Fruit fly (Drosophila melanogaster) whole organism: Measurements from ENCODE around the gene Mesh1.

Experiments
- CG8478 ChIP-seq: fragments of >200 bp; optimal IDR thresholded peaks from 2 replicates; lab custom pipeline; 2018; ENCODE audit warnings: inconsistent platforms
- Dll ChIP-seq: fragments of >200 bp; optimal IDR thresholded peaks from 2 replicates; lab custom pipeline; 2017
- EcR ChIP-seq, 2 experiments: fragments of >200 bp; optimal IDR thresholded peaks; 2 replicates each; lab custom pipeline; 2017; ENCODE audit warnings: missing biosample characterization in 2 of 2, missing genetic modification characterization in 2 of 2, missing genetic modification reagents in 2 of 2
- pan ChIP-seq: fragments of >200 bp; optimal IDR thresholded peaks from 2 replicates; lab custom pipeline; 2017
- psq ChIP-seq: fragments of >200 bp; optimal IDR thresholded peaks from 2 replicates; lab custom pipeline; 2017
- usp ChIP-seq: fragments of >200 bp; optimal IDR thresholded peaks from 2 replicates; lab custom pipeline; 2017; ENCODE audit warnings: missing biosample characterization, missing genetic modification characterization, mixed read lengths

The Mesh1 gene

DNA sequence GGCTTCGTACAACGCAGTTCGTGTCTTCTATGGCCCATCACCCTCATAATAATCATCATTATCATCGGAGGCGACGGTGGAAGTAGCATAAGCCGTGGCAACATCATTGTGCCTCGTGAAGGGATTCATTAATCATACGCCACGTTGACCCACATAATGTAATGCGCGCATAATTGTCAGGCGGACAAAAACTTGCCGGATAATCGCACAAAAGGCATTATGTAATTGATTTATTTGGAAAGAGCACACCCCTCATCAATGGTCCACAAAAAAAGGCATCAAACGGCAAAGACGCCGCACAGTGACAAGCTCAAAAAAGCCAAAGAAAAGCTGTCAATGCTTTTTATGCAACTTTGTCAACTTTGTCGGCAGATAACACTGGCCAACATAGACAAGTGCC is 4.0 kb downstream of the Mesh1 start:
- TF ChIP-seq pan (lab: Kevin White, UChicago) (no peak), usp (GFP tag; lab: Kevin White, UChicago) (no peak), psq (lab: Kevin White, UChicago) (no peak), Dll (lab: Kevin White, UChicago) (no peak), EcR (GFP tag; optimal IDR thresholded peaks at IDR 0.05; lab: Kevin White, UChicago) (no peak), CG8478 (lab: Kevin White, UChicago) (no peak)

dm6 chr3R:29196967-29197611 is 5.2 kb downstream of the Mesh1 start, which contains the start of gene CG14515:
Gene CG14515, plus strand, starts transcription at chr3R:29197556.
- TF ChIP-seq Dll (lab: Kevin White, UChicago) (no peak), pan (lab: Kevin White, UChicago) (no peak), usp (GFP tag; lab: Kevin White, UChicago) (no peak)

dm6 chr3R:29194957-29195356 is 7.4 kb downstream of the Mesh1 start, which contains the start of gene jus:
Gene jus, minus strand, starts transcription at chr3R:29194994.
- no peak for TF ChIP-seq EcR (GFP tag; optimal IDR thresholded peaks at IDR 0.05; lab: Kevin White, UChicago)
- TF ChIP-seq Dll (lab: Kevin White, UChicago), result no peak
- TF ChIP-seq CG8478 (lab: Kevin White, UChicago), result no peak
- no peak for TF ChIP-seq usp (GFP tag; lab: Kevin White, UChicago)
- no peak for TF ChIP-seq psq (lab: Kevin White, UChicago)
- no peak for TF ChIP-seq pan (lab: Kevin White, UChicago)

DNA sequence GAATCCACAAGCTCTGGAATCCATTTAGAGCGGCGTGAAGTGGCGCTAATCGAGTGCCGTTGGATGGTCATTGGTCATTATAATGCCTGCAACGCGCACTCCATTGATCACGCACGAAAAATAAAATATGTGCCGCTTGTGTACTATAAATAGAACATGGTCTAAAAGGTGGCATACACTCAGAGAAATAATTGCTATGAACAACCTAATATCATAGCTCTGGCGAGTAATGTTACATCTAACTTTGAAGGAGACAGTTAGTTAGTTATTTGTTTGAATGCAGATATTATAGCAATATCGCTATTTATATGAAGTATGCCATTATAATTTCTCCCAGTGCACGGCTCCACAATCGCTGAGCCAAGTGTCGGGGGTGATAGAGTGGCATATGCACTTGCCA is 11.3 kb downstream of the Mesh1 start:
- TF ChIP-seq pan (lab: Kevin White, UChicago) (no peak), usp (GFP tag; lab: Kevin White, UChicago) (no peak), CG8478 (lab: Kevin White, UChicago) (no peak), EcR (GFP tag; optimal IDR thresholded peaks at IDR 0.05; lab: Kevin White, UChicago) (no peak), psq (lab: Kevin White, UChicago) (no peak), Dll (lab: Kevin White, UChicago) (no peak)

DNA sequence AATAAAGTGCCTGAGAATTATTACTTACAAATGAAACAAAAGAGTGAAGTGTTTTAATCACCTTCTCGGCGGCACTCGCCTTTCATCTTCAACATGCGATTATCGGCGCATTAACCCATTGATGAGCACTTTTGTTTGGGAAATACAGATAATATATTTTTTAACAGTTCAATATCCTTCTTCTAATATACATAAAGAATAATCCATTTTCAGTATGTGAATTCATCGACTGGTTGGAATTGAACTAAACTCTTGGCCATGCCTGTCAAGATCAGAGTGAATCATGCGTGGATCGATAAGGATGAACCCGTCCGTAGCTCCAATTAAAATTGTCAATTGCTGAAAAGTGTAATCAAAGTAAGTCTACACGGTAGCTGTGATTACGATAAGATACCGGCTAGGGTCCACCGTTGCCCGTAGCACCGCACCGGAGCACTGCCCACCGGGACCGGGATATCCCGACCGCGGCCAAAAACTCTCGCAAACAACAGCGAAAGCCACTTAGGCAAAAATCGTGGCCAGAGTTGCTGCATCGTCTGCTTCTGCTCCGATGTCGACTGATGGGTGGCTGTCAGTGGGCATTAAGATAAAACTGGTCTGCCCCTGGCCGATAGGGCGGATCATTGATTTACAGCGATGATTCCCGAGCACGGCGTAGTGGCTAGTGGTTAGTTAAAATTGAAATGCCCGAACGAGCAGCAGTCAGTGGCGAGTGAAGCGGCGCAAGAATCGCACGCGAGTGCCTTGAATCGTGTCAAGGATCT is 37.2 kb downstream of the Mesh1 start, which contains the start of gene CG11898:
CG11898 (plus strand) TSS at position 714 of the 764 bp plus-strand sequence.
- TF ChIP-seq pan (lab: Kevin White, UChicago) (no peak), CG8478 (lab: Kevin White, UChicago) (no peak), Dll (lab: Kevin White, UChicago) (no peak), psq (lab: Kevin White, UChicago) (no peak), usp (GFP tag; lab: Kevin White, UChicago) (no peak), EcR (GFP tag; optimal IDR thresholded peaks at IDR 0.05; lab: Kevin White, UChicago) (no peak)

- TF ChIP-seq EcR (GFP tag; optimal IDR thresholded peaks at IDR 0.05; lab: Kevin White, UChicago), result no peak
- no peak for TF ChIP-seq usp (GFP tag; lab: Kevin White, UChicago)
- TF ChIP-seq Dll (lab: Kevin White, UChicago), result no peak
- TF ChIP-seq psq (lab: Kevin White, UChicago), result no peak
- no peak for TF ChIP-seq CG8478 (lab: Kevin White, UChicago)
- no peak for TF ChIP-seq pan (lab: Kevin White, UChicago)
Observed at dm6 chr3R:29159620-29160019, 42.7 kb downstream of the Mesh1 start.

dm6 chr3R:29158721-29159120 is 43.6 kb downstream of the Mesh1 start:
- TF ChIP-seq Dll (lab: Kevin White, UChicago), result no peak

dm6 chr3R:29157418-29158398 is 44.6 kb downstream of the Mesh1 start, which contains the start of gene rdog:
Gene rdog, plus strand, starts transcription at chr3R:29158122.
- TF ChIP-seq Dll (lab: Kevin White, UChicago) (no peak), pan (lab: Kevin White, UChicago) (peak; percentile 97)

- TF ChIP-seq pan (lab: Kevin White, UChicago) (no peak), psq (lab: Kevin White, UChicago) (no peak), usp (GFP tag; lab: Kevin White, UChicago) (no peak), EcR (GFP tag; optimal IDR thresholded peaks at IDR 0.05; lab: Kevin White, UChicago) (no peak), Dll (lab: Kevin White, UChicago) (no peak), CG8478 (lab: Kevin White, UChicago) (no peak)
Observed at dm6 chr3R:29153197-29153644, 49.1 kb downstream of the Mesh1 start, which contains the start of the genes Slbp and Rpn2. Gene Slbp, minus strand, starts transcription at chr3R:29153266. Gene Rpn2, plus strand, starts transcription at chr3R:29153524.
